Worm (Caenorhabditis elegans) whole organism, mixed stage, embryonic: ENCODE data around the gene piga-1.

Experiments
- bed-3 ChIP-seq: fragments of 200-800 bp; sonication (Bioruptor generic); optimal IDR thresholded peaks from 3 replicates; lab custom pipeline; 2018; ENCODE audit warnings: mild to moderate bottlenecking, missing genetic modification characterization, moderate library complexity, missing compliant biosample characterization
- blmp-1 ChIP-seq: fragments of 150-350 bp; optimal IDR thresholded peaks from 2 replicates; lab custom pipeline; 2014; ENCODE audit warnings: missing biosample characterization, missing genetic modification characterization
- ceh-39 ChIP-seq: fragments of 150-350 bp; optimal IDR thresholded peaks from 2 replicates; lab custom pipeline; 2014; ENCODE audit warnings: missing biosample characterization, missing genetic modification characterization
- ces-1 ChIP-seq: fragments of 150-350 bp; optimal IDR thresholded peaks from 2 replicates; lab custom pipeline; 2014; ENCODE audit warnings: missing biosample characterization, missing genetic modification reagents, missing genetic modification characterization
- elt-3 ChIP-seq: fragments of 150-350 bp; optimal IDR thresholded peaks from 2 replicates; lab custom pipeline; 2014; ENCODE audit warnings: missing biosample characterization, missing genetic modification characterization
- flh-1 ChIP-seq: fragments of 200-800 bp; sonication (Bioruptor generic); optimal IDR thresholded peaks from 2 replicates; lab custom pipeline; 2018; ENCODE audit warnings: mild to moderate bottlenecking, missing genetic modification characterization, moderate library complexity, missing compliant biosample characterization
- lsy-2 ChIP-seq: fragments of 150-350 bp; optimal IDR thresholded peaks from 2 replicates; lab custom pipeline; 2014; ENCODE audit warnings: missing biosample characterization, missing genetic modification characterization
- mab-5 ChIP-seq: fragments of 150-350 bp; optimal IDR thresholded peaks from 2 replicates; lab custom pipeline; 2014; ENCODE audit warnings: missing biosample characterization, missing genetic modification characterization
- pha-4 ChIP-seq: fragments of 150-350 bp; optimal IDR thresholded peaks from 2 replicates; lab custom pipeline; 2018; ENCODE audit warnings: missing biosample characterization, missing genetic modification reagents, missing genetic modification characterization
- sem-2 ChIP-seq: fragments of 200-800 bp; sonication (Bioruptor generic); optimal IDR thresholded peaks from 2 replicates; lab custom pipeline; 2018; ENCODE audit warnings: mild to moderate bottlenecking, missing genetic modification characterization, missing compliant biosample characterization
- zip-8 ChIP-seq: fragments of 150-350 bp; optimal IDR thresholded peaks from 2 replicates; lab custom pipeline; 2014; ENCODE audit warnings: missing biosample characterization, missing genetic modification characterization

DNA sequence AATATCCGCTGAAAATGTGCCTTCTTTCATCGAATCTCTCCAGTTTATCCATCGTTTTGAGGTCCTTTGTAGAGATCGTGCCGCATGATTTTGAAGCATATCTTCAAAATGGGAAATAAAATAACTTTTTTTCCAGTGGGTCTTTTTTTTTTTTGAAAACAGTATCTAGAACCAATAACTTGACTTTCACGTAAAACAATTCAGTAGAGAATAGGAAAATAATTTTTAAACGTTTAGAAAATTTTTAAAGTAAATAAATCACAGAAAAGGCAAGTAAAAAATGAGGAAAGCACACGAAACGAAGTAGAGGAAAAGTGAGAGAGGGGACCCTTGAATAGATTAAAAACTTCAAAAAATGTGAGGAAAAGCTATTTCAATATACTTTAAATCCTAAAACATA is 37.3 kb upstream of the piga-1 start, which contains the start of gene chdh-1:
- TF ChIP-seq mab-5 (tag; lab: Kevin White, UChicago) (no peak), elt-3 (no peak), flh-1 (GFP tag; lab: Kevin White, UChicago) (no peak), pha-4 (tag; lab: Kevin White, UChicago) (no peak), ces-1 (no peak), bed-3 (GFP tag; lab: Kevin White, UChicago) (no peak), blmp-1 (tag; lab: Kevin White, UChicago) (no peak), lsy-2 (tag; lab: Kevin White, UChicago) (no peak), sem-2 (no peak), zip-8 (tag; lab: Kevin White, UChicago) (no peak), ceh-39 (tag; lab: Kevin White, UChicago) (no peak)
